Fruit fly (Drosophila melanogaster): ENCODE data around the gene RpS12.

RpS12 gene

DNA sequence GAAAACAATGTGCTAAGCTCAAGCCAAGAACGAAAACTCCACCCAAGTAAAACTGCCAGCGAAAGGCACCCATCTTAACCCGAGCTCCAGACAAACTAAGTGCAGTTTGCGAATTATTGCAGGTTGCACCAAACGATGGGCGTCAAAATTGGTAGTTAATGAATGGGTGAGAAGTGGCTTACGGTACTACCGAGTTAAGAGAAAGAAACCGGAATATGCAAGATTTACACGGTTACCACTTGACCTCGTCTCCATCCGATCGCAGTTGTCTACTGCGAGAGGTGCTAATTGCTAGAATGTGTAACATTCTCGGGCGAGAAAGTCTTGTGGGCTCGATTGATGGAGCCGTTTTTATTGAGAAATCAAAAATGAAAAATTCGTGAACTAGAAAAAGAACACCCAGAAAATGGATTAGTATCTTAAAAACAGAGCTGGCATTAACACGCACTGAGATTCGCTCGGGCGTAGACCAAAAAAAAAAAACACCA, 38.2 kb downstream of the RpS12 start, which contains the start of the genes CG14115 and CG34428:
TSS of gene CG14115 (minus strand) at position 101 of the 488 bp plus-strand sequence.
TSS of gene CG34428 (plus strand) at position 438 of the 488 bp plus-strand sequence.
- no peak for TF ChIP-seq noc (tag; optimal IDR thresholded peaks at IDR 0.05)

dm6 chr3L:13062746-13063145, 39.6 kb downstream of the RpS12 start, which contains the start of gene CG34429:
Gene CG34429, plus strand, starts transcription at chr3L:13063046.
- TF ChIP-seq noc (tag; optimal IDR thresholded peaks at IDR 0.05) = no peak

- TF ChIP-seq noc (tag; optimal IDR thresholded peaks at IDR 0.05) = no peak
Measured at dm6 chr3L:13064346-13064745, 41.2 kb downstream of the RpS12 start.

DNA sequence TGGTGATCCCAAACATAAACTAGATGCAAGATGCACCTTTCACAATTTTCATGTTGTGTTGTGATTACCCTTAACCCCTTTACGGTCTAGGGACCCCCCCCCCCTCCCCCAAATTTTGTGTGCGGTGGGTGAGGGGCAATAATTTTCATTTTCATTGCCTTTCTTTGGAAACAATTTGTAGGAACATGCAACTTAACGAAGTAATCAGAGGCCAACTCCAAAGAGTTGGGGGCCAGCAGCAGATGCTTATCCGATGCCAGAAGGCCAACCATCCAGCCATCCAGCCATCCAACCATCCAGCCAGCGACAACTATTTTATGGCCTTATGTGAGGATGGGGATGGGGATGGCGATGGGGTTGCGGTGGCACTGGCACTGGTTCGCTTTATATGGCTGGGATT, 41.8 kb downstream of the RpS12 start:
- no peak for TF ChIP-seq noc (tag; optimal IDR thresholded peaks at IDR 0.05)

- TF ChIP-seq noc (tag; optimal IDR thresholded peaks at IDR 0.05) = no peak
Measured at dm6 chr3L:13065619-13066018, 42.5 kb downstream of the RpS12 start.

- no peak for TF ChIP-seq noc (tag; optimal IDR thresholded peaks at IDR 0.05)
Measured at dm6 chr3L:13066220-13066619, 43.1 kb downstream of the RpS12 start.

DNA sequence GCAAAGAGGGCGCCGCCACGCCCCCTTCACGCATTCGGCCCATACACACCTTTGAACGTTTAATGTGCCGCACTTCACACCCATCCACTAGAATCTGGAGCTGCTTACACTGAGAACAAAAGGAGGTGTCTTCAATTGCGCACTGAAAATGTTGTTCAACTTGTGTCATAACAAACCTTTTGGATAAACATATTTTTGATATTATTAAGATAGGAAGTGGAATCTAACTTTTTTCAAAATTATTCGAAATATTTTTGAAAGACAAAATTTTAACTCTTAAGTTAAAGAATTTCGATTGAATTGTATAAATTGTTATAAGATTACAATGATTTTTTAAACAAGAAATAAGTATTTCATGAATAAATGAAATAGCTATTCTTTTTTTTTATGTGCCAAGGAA, 45.1 kb downstream of the RpS12 start:
- no peak for TF ChIP-seq noc (tag; optimal IDR thresholded peaks at IDR 0.05)

DNA sequence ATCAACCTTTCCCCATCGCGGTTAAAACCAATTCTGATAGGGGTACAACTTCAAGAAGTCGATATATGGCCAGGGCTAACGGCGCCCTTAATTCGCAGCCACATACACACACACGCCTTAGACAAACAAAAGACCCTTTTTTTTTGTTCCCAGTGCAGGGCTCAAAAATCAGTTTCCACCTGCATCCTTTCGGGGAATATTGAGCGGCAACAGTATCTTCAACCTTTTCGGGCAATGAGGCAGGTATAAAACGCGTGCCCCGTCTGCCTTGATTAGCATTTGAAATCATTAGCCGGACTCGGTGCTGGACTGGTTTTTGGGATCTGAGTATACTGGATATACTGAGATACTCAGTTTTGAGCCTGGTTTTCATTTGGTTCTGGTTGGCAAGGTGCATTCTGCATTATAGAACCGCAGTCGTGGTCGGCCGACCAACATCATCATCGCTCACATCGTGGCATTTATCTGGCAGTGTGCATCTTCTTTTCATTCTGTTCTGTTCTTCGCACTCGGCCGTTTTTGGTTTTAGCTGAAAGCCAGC, 51.0 kb downstream of the RpS12 start:
- no peak for TF ChIP-seq noc (tag; optimal IDR thresholded peaks at IDR 0.05)
